Worm (Caenorhabditis elegans): ENCODE data around the gene C56E6.2.

- no peak for TF ChIP-seq nhr-237 (tag; optimal IDR thresholded peaks at IDR 0.05)
- TF ChIP-seq elt-3 (tag; optimal IDR thresholded peaks at IDR 0.05), result no peak
- TF ChIP-seq lsy-2 (tag; optimal IDR thresholded peaks at IDR 0.05), result no peak
- no peak for TF ChIP-seq elt-1 (tag; optimal IDR thresholded peaks at IDR 0.05; ENCODE audit: borderline replicate concordance, insufficient read depth)
- TF ChIP-seq bed-3 (GFP tag; optimal IDR thresholded peaks at IDR 0.05), result no peak
- no peak for TF ChIP-seq lin-13 (tag; optimal IDR thresholded peaks at IDR 0.05)
- TF ChIP-seq pha-4 (tag; optimal IDR thresholded peaks at IDR 0.05), result no peak
- TF ChIP-seq blmp-1 (tag; optimal IDR thresholded peaks at IDR 0.05), result no peak
Measured at ce11 chrII:6475180-6475737, 49.5 kb upstream of the C56E6.2 start, which contains the start of gene T28D9.16.

All from whole organism, mixed stage, embryonic.